Fruit fly (Drosophila melanogaster): ENCODE measurements around the gene osa.

osa gene

DNA sequence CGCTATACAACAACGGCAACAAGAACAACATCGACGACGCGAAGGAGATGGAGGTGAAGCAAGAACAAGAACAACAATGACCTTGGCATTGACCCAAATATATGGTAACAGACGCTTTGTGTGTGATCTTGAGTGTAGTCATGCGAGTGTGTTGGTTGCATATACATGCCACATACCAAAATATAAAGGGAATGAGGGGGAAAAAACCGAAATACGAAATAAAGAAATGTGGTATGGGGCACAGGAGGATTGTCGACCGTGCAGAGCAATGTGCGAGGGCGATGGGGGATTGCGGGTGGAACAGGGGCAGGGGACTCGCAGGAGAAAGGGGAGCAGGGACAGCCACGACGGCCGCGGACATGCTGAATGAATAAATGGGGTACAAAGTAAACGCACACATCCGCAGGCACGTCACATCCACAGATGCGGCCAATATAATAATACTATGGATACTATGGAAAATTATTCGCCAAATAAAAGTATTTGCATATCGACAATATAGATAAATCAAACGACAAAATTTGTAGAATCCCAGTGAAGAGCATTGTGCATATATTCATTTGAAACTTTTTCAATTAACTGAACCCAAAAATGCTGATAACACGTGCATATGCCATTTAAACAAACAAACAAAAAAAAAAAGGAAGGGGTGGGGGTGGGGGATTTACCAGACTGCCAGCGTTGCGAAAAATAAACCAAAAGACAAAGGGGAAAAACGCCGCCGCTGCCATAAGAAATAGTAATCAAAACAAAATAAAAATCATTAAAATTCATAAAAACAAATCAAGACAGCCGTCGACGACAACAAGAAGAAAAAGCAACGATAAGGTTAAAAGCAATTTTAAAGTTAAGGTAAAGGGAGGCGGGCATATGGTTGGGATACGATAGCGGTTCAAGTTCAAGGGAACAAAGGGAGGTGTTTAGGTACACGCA is 12.0 kb downstream of the osa start:
- TF ChIP-seq fkh (GFP tag; optimal IDR thresholded peaks at IDR 0.05) (peak; percentile 5), Hr39 (GFP tag; optimal IDR thresholded peaks at IDR 0.05) (no peak), CG32006 (GFP tag; optimal IDR thresholded peaks at IDR 0.05) (peak; percentile 14), Ets96B (tag; optimal IDR thresholded peaks at IDR 0.05) (no peak), Met (GFP tag; optimal IDR thresholded peaks at IDR 0.05) (no peak), vri (GFP tag; optimal IDR thresholded peaks at IDR 0.05) (peak; percentile 23), ss (GFP tag; optimal IDR thresholded peaks at IDR 0.05) (peak; percentile 38 to 62), dsx (GFP tag; optimal IDR thresholded peaks at IDR 0.05; ENCODE audit: poor library complexity, severe bottlenecking) (peak; percentile 17), Sox15 (GFP tag; optimal IDR thresholded peaks at IDR 0.05) (no peak), acj6 (GFP tag; optimal IDR thresholded peaks at IDR 0.05) (peak; percentile 25), CG6808 (GFP tag; optimal IDR thresholded peaks at IDR 0.05) (peak; percentile 8), Eip78C (GFP tag) (peak; percentile 73), CG11762 (GFP tag; optimal IDR thresholded peaks at IDR 0.05; ENCODE audit: insufficient read depth) (no peak), CG11902 (GFP tag; optimal IDR thresholded peaks at IDR 0.05) (no peak), spab (GFP tag; optimal IDR thresholded peaks at IDR 0.05) (peak; percentile 18), CG10669 (GFP tag; optimal IDR thresholded peaks at IDR 0.05) (peak; percentile 35), CG3032 (tag; optimal IDR thresholded peaks at IDR 0.05) (no peak), CG34406 (GFP tag; optimal IDR thresholded peaks at IDR 0.05) (peak; percentile 24), Sox14 (GFP tag; optimal IDR thresholded peaks at IDR 0.05) (peak; percentile 16), Hr4 (GFP tag; optimal IDR thresholded peaks at IDR 0.05) (no peak), CG16779 (tag; optimal IDR thresholded peaks at IDR 0.05) (peak; percentile 40), Sox102F (GFP tag; optimal IDR thresholded peaks at IDR 0.05) (no peak), Blimp-1 (GFP tag; optimal IDR thresholded peaks at IDR 0.05) (peak; percentile 32), CG31627 (GFP tag; optimal IDR thresholded peaks at IDR 0.05) (no peak), Hr38 (GFP tag; optimal IDR thresholded peaks at IDR 0.05) (no peak), Eip75B (GFP tag; optimal IDR thresholded peaks at IDR 0.05) (peak; percentile 66), achi (GFP tag; optimal IDR thresholded peaks at IDR 0.05) (no peak), CG9139 (GFP tag; optimal IDR thresholded peaks at IDR 0.05) (peak; percentile 6), svp (GFP tag) (peak; percentile 86), fd59A (GFP tag; optimal IDR thresholded peaks at IDR 0.05) (peak; percentile 11), CG8119 (GFP tag; IDR thresholded peaks at IDR 0.05) (no peak), OdsH (GFP tag; optimal IDR thresholded peaks at IDR 0.05) (no peak)

DNA sequence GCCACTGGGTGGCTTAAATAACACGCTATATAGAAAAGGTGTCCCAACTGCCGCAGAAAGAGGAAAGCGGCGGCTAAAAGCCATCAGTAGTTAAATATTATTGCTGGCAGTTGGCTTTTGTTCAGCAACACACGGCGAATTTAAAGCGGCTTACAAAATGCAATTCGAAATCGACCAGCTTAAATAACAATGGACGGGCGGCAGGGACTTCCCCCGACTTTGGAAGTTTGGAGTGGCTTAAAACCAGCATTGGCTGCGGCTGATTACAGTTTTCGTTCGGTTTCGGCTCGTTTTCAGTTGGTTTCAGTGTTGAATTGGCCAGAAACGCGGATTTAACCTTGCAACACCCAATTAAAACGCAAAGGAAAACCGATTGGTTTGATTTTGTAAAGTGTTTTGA is 13.0 kb downstream of the osa start:
- TF ChIP-seq net (GFP tag; optimal IDR thresholded peaks at IDR 0.05): no peak
- TF ChIP-seq cyc (GFP tag; optimal IDR thresholded peaks at IDR 0.05): no peak
- TF ChIP-seq Ets21C (GFP tag; optimal IDR thresholded peaks at IDR 0.05): no peak
- no peak for TF ChIP-seq Lpt (GFP tag; optimal IDR thresholded peaks at IDR 0.05)
- TF ChIP-seq esn (GFP tag; optimal IDR thresholded peaks at IDR 0.05): no peak
- TF ChIP-seq acj6 (GFP tag; optimal IDR thresholded peaks at IDR 0.05): no peak
- TF ChIP-seq lz (GFP tag; optimal IDR thresholded peaks at IDR 0.05): no peak
- no peak for TF ChIP-seq Hr38 (GFP tag; optimal IDR thresholded peaks at IDR 0.05)
- TF ChIP-seq vri (GFP tag; optimal IDR thresholded peaks at IDR 0.05): no peak
- TF ChIP-seq Sox102F (GFP tag; optimal IDR thresholded peaks at IDR 0.05): no peak
- TF ChIP-seq CG6163 (GFP tag; IDR thresholded peaks at IDR 0.05): no peak
- no peak for TF ChIP-seq Smox (GFP tag; optimal IDR thresholded peaks at IDR 0.05)
- TF ChIP-seq Met (GFP tag; optimal IDR thresholded peaks at IDR 0.05): no peak
- no peak for TF ChIP-seq fkh (GFP tag; optimal IDR thresholded peaks at IDR 0.05)
- no peak for TF ChIP-seq Ets96B (tag; optimal IDR thresholded peaks at IDR 0.05)
- no peak for TF ChIP-seq Eip75B (GFP tag; optimal IDR thresholded peaks at IDR 0.05)
- no peak for TF ChIP-seq CG3032 (tag; optimal IDR thresholded peaks at IDR 0.05)
- no peak for TF ChIP-seq dac (GFP tag; optimal IDR thresholded peaks at IDR 0.05)
